Fruit fly (Drosophila melanogaster): Measurements from ENCODE around the gene sws.

dm6 chrX:7970396-7970795 lies 2.4 kb upstream of the sws start:
- TF ChIP-seq Hnf4 (GFP tag; optimal IDR thresholded peaks at IDR 0.05), result peak; percentile 69
- peak; percentile 81 for TF ChIP-seq ey (GFP tag; optimal IDR thresholded peaks at IDR 0.05)
- TF ChIP-seq Dfd (GFP tag; optimal IDR thresholded peaks at IDR 0.05), result no peak
